Fruit fly (Drosophila melanogaster) whole organism, embryonic: ENCODE measurements around the gene CG7806.

Experiments
- Ada2b ChIP-seq: fragments of 200-800 bp; sonication (Bioruptor generic); IDR thresholded peaks from 2 replicates; pipeline ENCODE4 v1.3.6; 2022; ENCODE audit warnings: missing biosample characterization, missing genetic modification characterization
- Atf-2 ChIP-seq: fragments of 200-800 bp; sonication (Bioruptor generic); optimal IDR thresholded peaks from 2 replicates; lab custom pipeline; 2016; ENCODE audit warnings: missing biosample characterization, missing genetic modification characterization
- CG10366 ChIP-seq: fragments of 200-800 bp; sonication (Bioruptor generic); IDR thresholded peaks from 2 replicates; pipeline ENCODE4 v1.3.6; 2022; ENCODE audit warnings: missing biosample characterization, missing genetic modification characterization
- CG10959 ChIP-seq: fragments of 200-800 bp; sonication (Bioruptor generic); IDR thresholded peaks from 2 replicates; pipeline ENCODE4 v1.3.6; 2022; ENCODE audit warnings: missing biosample characterization, missing genetic modification characterization
- CG14050 ChIP-seq: fragments of 200-800 bp; sonication (Bioruptor generic); IDR thresholded peaks from 3 replicates; pipeline ENCODE4 v1.3.6; 2022; ENCODE audit warnings: missing biosample characterization, missing genetic modification characterization
- CG1603 ChIP-seq: fragments of 200-800 bp; sonication (Bioruptor generic); optimal IDR thresholded peaks from 2 replicates; lab custom pipeline; 2019; ENCODE audit warnings: missing biosample characterization, mild to moderate bottlenecking, missing genetic modification characterization, moderate library complexity
- CG30403 ChIP-seq: fragments of 200-800 bp; sonication (Bioruptor generic); optimal IDR thresholded peaks from 3 replicates; lab custom pipeline; 2016; ENCODE audit warnings: missing biosample characterization, missing genetic modification characterization
- CG31365 ChIP-seq: fragments of 200-800 bp; sonication (Bioruptor generic); optimal IDR thresholded peaks from 2 replicates; lab custom pipeline; 2018; ENCODE audit warnings: missing biosample characterization, mild to moderate bottlenecking, missing genetic modification characterization
- CG3163 ChIP-seq: fragments of 200-800 bp; sonication (Bioruptor generic); optimal IDR thresholded peaks from 3 replicates; lab custom pipeline; 2016; ENCODE audit warnings: missing biosample characterization, missing genetic modification characterization
- CG3847 ChIP-seq: fragments of 200-800 bp; sonication (Bioruptor generic); IDR thresholded peaks from 2 replicates; pipeline ENCODE4 v1.3.6; 2022; ENCODE audit warnings: missing biosample characterization, missing genetic modification characterization
- CG42726 ChIP-seq: fragments of 200-800 bp; sonication (Bioruptor generic); IDR thresholded peaks from 2 replicates; pipeline ENCODE4 v1.3.6; 2022; ENCODE audit warnings: missing biosample characterization, missing genetic modification characterization; ENCODE audit not compliant: partially characterized antibody
- CG4424 ChIP-seq: fragments of 200-800 bp; sonication (Bioruptor generic); optimal IDR thresholded peaks from 3 replicates; lab custom pipeline; 2016; ENCODE audit warnings: missing biosample characterization, missing genetic modification characterization
- CG6791 ChIP-seq: fragments of 200-800 bp; sonication (Bioruptor generic); IDR thresholded peaks from 3 replicates; pipeline ENCODE4 v1.3.6; 2022; ENCODE audit warnings: missing biosample characterization, missing genetic modification characterization; ENCODE audit not compliant: partially characterized antibody
- CG7357 ChIP-seq: fragments of 200-800 bp; sonication (Bioruptor generic); IDR thresholded peaks from 3 replicates; pipeline ENCODE4 v1.3.6; 2022; ENCODE audit warnings: missing biosample characterization, missing genetic modification characterization
- CG9437 ChIP-seq: fragments of 200-800 bp; sonication (Bioruptor generic); optimal IDR thresholded peaks from 2 replicates; lab custom pipeline; 2018; ENCODE audit warnings: missing biosample characterization, mild to moderate bottlenecking, missing genetic modification characterization
- CG9817 ChIP-seq: fragments of 200-800 bp; sonication (Bioruptor generic); optimal IDR thresholded peaks from 2 replicates; lab custom pipeline; 2018; ENCODE audit warnings: missing biosample characterization, mild to moderate bottlenecking, missing genetic modification characterization, moderate library complexity
- CHES-1-like ChIP-seq: fragments of 200-800 bp; sonication (Bioruptor generic); optimal IDR thresholded peaks from 2 replicates; lab custom pipeline; 2016; ENCODE audit warnings: missing biosample characterization, missing genetic modification characterization
- D19B ChIP-seq: fragments of 200-800 bp; sonication (Bioruptor generic); optimal IDR thresholded peaks from 2 replicates; lab custom pipeline; 2017; ENCODE audit warnings: missing biosample characterization, mild to moderate bottlenecking, missing genetic modification characterization
- Fer1 ChIP-seq: fragments of 200-800 bp; sonication (Bioruptor generic); optimal IDR thresholded peaks from 2 replicates; lab custom pipeline; 2017; ENCODE audit warnings: missing biosample characterization, mild to moderate bottlenecking, missing genetic modification characterization
- Hmx ChIP-seq: fragments of 200-800 bp; sonication (Bioruptor generic); optimal IDR thresholded peaks from 2 replicates; lab custom pipeline; 2016; ENCODE audit warnings: missing biosample characterization, missing genetic modification characterization
- Jarid2 ChIP-seq: fragments of 200-800 bp; sonication (Bioruptor generic); optimal IDR thresholded peaks from 3 replicates; lab custom pipeline; 2017; ENCODE audit warnings: mild to moderate bottlenecking, missing biosample characterization, missing genetic modification reagents, missing genetic modification characterization
- MBD-R2 ChIP-seq: fragments of 200-800 bp; sonication (Bioruptor generic); IDR thresholded peaks from 2 replicates; pipeline ENCODE4 v1.3.6; 2022; ENCODE audit warnings: missing biosample characterization, missing genetic modification characterization
- Oaz ChIP-seq: fragments of 200-800 bp; sonication (Bioruptor generic); IDR thresholded peaks from 2 replicates; pipeline ENCODE4 v1.3.6; 2022; ENCODE audit warnings: missing biosample characterization, missing genetic modification characterization
- Sox100B ChIP-seq: fragments of 200-800 bp; sonication (Bioruptor generic); optimal IDR thresholded peaks from 3 replicates; lab custom pipeline; 2018; ENCODE audit warnings: missing biosample characterization, mild to moderate bottlenecking, missing genetic modification characterization
- TFAM ChIP-seq: fragments of 200-800 bp; sonication (Bioruptor generic); optimal IDR thresholded peaks from 2 replicates; lab custom pipeline; 2017; ENCODE audit warnings: missing biosample characterization, missing genetic modification characterization, inconsistent platforms
- ab ChIP-seq: fragments of 200-800 bp; sonication (Bioruptor generic); optimal IDR thresholded peaks from 2 replicates; lab custom pipeline; 2016; ENCODE audit warnings: missing biosample characterization, missing genetic modification characterization
- az2 ChIP-seq: fragments of 200-800 bp; sonication (Bioruptor generic); optimal IDR thresholded peaks from 3 replicates; lab custom pipeline; 2016; ENCODE audit warnings: missing biosample characterization, missing genetic modification characterization
- crp ChIP-seq, 2 experiments: fragments of 200-800 bp; sonication (Bioruptor generic); optimal IDR thresholded peaks; 2 replicates in 1 of 2; 3 replicates in 1 of 2; lab custom pipeline; 2017; ENCODE audit warnings: missing biosample characterization in 2 of 2, missing genetic modification characterization in 2 of 2, mild to moderate bottlenecking in 1 of 2, moderate library complexity in 1 of 2
- dpn ChIP-seq, 2 experiments: fragments of 200-800 bp; sonication (Bioruptor generic); optimal IDR thresholded peaks; 3 replicates each; lab custom pipeline; 2016; ENCODE audit warnings: missing biosample characterization in 2 of 2, missing genetic modification characterization in 2 of 2
- esg ChIP-seq: fragments of 200-800 bp; sonication (Bioruptor generic); conservative IDR thresholded peaks from 2 replicates; pipeline ENCODE4 v1.3.6; 2022; ENCODE audit warnings: missing biosample characterization, missing genetic modification characterization
- ewg ChIP-seq: fragments of 200-800 bp; sonication (Bioruptor generic); optimal IDR thresholded peaks from 3 replicates; lab custom pipeline; 2017; ENCODE audit warnings: mild to moderate bottlenecking, missing biosample characterization, missing genetic modification reagents, missing genetic modification characterization
- fd96Cb ChIP-seq: fragments of 200-800 bp; sonication (Bioruptor generic); optimal IDR thresholded peaks from 2 replicates; lab custom pipeline; 2018; ENCODE audit warnings: missing biosample characterization, mild to moderate bottlenecking, missing genetic modification characterization, moderate library complexity
- fu2 ChIP-seq: fragments of 200-800 bp; sonication (Bioruptor generic); optimal IDR thresholded peaks from 2 replicates; lab custom pipeline; 2016; ENCODE audit warnings: missing biosample characterization, missing genetic modification characterization
- gt ChIP-seq: fragments of 200-800 bp; sonication (Bioruptor generic); IDR thresholded peaks from 2 replicates; pipeline ENCODE4 v1.3.6; 2022; ENCODE audit warnings: missing biosample characterization, missing genetic modification characterization
- jumu ChIP-seq: fragments of 200-800 bp; sonication (Bioruptor generic); optimal IDR thresholded peaks from 3 replicates; lab custom pipeline; 2016; ENCODE audit warnings: missing biosample characterization, missing genetic modification characterization
- lab ChIP-seq: fragments of 200-800 bp; sonication (Bioruptor generic); optimal IDR thresholded peaks from 3 replicates; lab custom pipeline; 2017; ENCODE audit warnings: missing biosample characterization, missing genetic modification characterization, mild to moderate bottlenecking, moderate library complexity, missing genetic modification reagents
- lmd ChIP-seq: fragments of 200-800 bp; sonication (Bioruptor generic); IDR thresholded peaks from 2 replicates; pipeline ENCODE4 v1.3.6; 2022; ENCODE audit warnings: missing biosample characterization, missing genetic modification characterization
- mld ChIP-seq: fragments of 200-800 bp; sonication (Bioruptor generic); IDR thresholded peaks from 3 replicates; pipeline ENCODE4 v1.3.6; 2022; ENCODE audit warnings: missing biosample characterization, missing genetic modification characterization; ENCODE audit not compliant: partially characterized antibody
- nau ChIP-seq: fragments of 200-800 bp; sonication (Bioruptor generic); optimal IDR thresholded peaks from 3 replicates; lab custom pipeline; 2017; ENCODE audit warnings: missing biosample characterization, mild to moderate bottlenecking, missing genetic modification characterization, missing genetic modification reagents
- nerfin-1 ChIP-seq: fragments of 200-800 bp; sonication (Bioruptor generic); optimal IDR thresholded peaks from 3 replicates; lab custom pipeline; 2019; ENCODE audit warnings: missing biosample characterization, mild to moderate bottlenecking, missing genetic modification characterization, moderate library complexity
- p53 ChIP-seq: fragments of 200-800 bp; sonication (Bioruptor generic); optimal IDR thresholded peaks from 2 replicates; lab custom pipeline; 2016; ENCODE audit warnings: missing biosample characterization, missing genetic modification characterization
- pfk ChIP-seq: fragments of 200-800 bp; sonication (Bioruptor generic); optimal IDR thresholded peaks from 2 replicates; lab custom pipeline; 2018; ENCODE audit warnings: missing biosample characterization, mild to moderate bottlenecking, missing genetic modification characterization, moderate library complexity
- pho ChIP-seq: fragments of 200-800 bp; sonication (Bioruptor generic); optimal IDR thresholded peaks from 2 replicates; lab custom pipeline; 2016; ENCODE audit warnings: missing biosample characterization, missing genetic modification characterization
- schlank ChIP-seq: fragments of 200-800 bp; sonication (Bioruptor generic); optimal IDR thresholded peaks from 2 replicates; lab custom pipeline; 2018; ENCODE audit warnings: missing biosample characterization, mild to moderate bottlenecking, missing genetic modification characterization
- tll ChIP-seq, 2 experiments: fragments of 200-800 bp in 1 of 2; fragments of >200 bp in 1 of 2; sonication (Bioruptor generic) in 1 of 2; optimal IDR thresholded peaks; 2 replicates each; lab custom pipeline; 2017 to 2019; ENCODE audit warnings: missing biosample characterization in 2 of 2, missing genetic modification characterization in 2 of 2, mild to moderate bottlenecking in 1 of 2, moderate library complexity in 1 of 2
- ttk ChIP-seq: fragments of 200-800 bp; sonication (Bioruptor generic); IDR thresholded peaks from 2 replicates; pipeline ENCODE4 v2.1.2; 2022; ENCODE audit warnings: missing biosample characterization, missing genetic modification characterization
- vfl ChIP-seq: fragments of 200-800 bp; sonication (Bioruptor generic); optimal IDR thresholded peaks from 2 replicates; lab custom pipeline; 2016; ENCODE audit warnings: missing biosample characterization, missing genetic modification characterization
- vnd ChIP-seq: fragments of 200-800 bp; sonication (Bioruptor generic); IDR thresholded peaks from 3 replicates; pipeline ENCODE4 v1.3.6; 2022; ENCODE audit warnings: missing biosample characterization, missing genetic modification characterization; ENCODE audit not compliant: partially characterized antibody
- zfh2 ChIP-seq: fragments of 200-800 bp; sonication (Bioruptor generic); optimal IDR thresholded peaks from 2 replicates; lab custom pipeline; 2016; ENCODE audit warnings: missing biosample characterization, missing genetic modification characterization

CG7806 gene

dm6 chr2L:8362273-8362954, 51.2 kb downstream of the CG7806 start, which contains the start of gene CG7627 (continued):
- TF ChIP-seq lab (GFP tag; lab: Kevin White, UChicago) (peak; percentile 88), CG30403 (peak; percentile 83), nau (peak; percentile 34), CG14050 (GFP tag; lab: Robert Waterston, UW) (peak; percentile 52; the same call in 2 of the 3 replicates), nerfin-1 (tag; lab: Kevin White, UChicago) (peak; percentile 17), CG6791 (no peak), Atf-2 (GFP tag; lab: Kevin White, UChicago) (peak; percentile 60), Hmx (peak; percentile 20), tll (GFP tag; optimal IDR thresholded peaks at IDR 0.05; lab: Kevin White, UChicago) (no peak), vnd (GFP tag; lab: Robert Waterston, UW) (no peak), D19B (peak; percentile 64), TFAM (no peak), CG9437 (peak; percentile 67), p53 (GFP tag; lab: Kevin White, UChicago) (peak; percentile 9), Ada2b (GFP tag; lab: Robert Waterston, UW) (peak; percentile 83), CG4424 (peak; percentile 82), CG1603 (tag; lab: Kevin White, UChicago) (peak; percentile 80), zfh2 (peak; percentile 74), Sox100B (GFP tag; lab: Kevin White, UChicago) (peak; percentile 79), ttk (GFP tag; lab: Robert Waterston, UW) (peak; percentile 72), fd96Cb (peak; percentile 68), CG10959 (GFP tag; lab: Robert Waterston, UW) (peak; percentile 45; the same call in 1 of the 2 replicates), CG3163 (GFP tag; lab: Kevin White, UChicago) (peak; percentile 40), CG42726 (0 out of 2 replicates have a peak, but pooled peaks have one; percentile 42), Jarid2 (GFP tag; lab: Kevin White, UChicago) (peak; percentile 65), CG10366 (GFP tag; lab: Robert Waterston, UW) (peak; percentile 73), crp (GFP tag; optimal IDR thresholded peaks at IDR 0.05; lab: Kevin White, UChicago) (peak in 1 of 2 experiments; percentile 7), Fer1 (GFP tag; lab: Kevin White, UChicago) (peak; percentile 86), ab (GFP tag; lab: Kevin White, UChicago) (peak; percentile 72), gt (GFP tag; lab: Robert Waterston, UW) (no peak), pfk (GFP tag; lab: Kevin White, UChicago) (no peak), MBD-R2 (GFP tag; lab: Robert Waterston, UW) (no peak; the same call in 1 of the 2 replicates), mld (GFP tag; lab: Robert Waterston, UW) (no peak), jumu (GFP tag; lab: Kevin White, UChicago) (peak; percentile 76), Oaz (GFP tag; lab: Robert Waterston, UW) (peak; percentile 48; the same call in 1 of the 2 replicates), schlank (tag; lab: Kevin White, UChicago) (peak; percentile 64), dpn (GFP tag; optimal IDR thresholded peaks at IDR 0.05; lab: Kevin White, UChicago) (peak; percentile 67 to 77), CG9817 (tag; lab: Kevin White, UChicago) (peak; percentile 74), ewg (peak; percentile 47), esg (GFP tag; lab: Robert Waterston, UW) (peak; percentile 77), CHES-1-like (peak; percentile 84), pho (peak; percentile 59), az2 (GFP tag; lab: Kevin White, UChicago) (peak; percentile 70), lmd (GFP tag; lab: Robert Waterston, UW) (peak; percentile 85), CG3847 (GFP tag; lab: Robert Waterston, UW) (peak; percentile 74), vfl (GFP tag; lab: Kevin White, UChicago) (peak; percentile 65), CG7357 (GFP tag; lab: Robert Waterston, UW) (peak; percentile 73; the same call in 2 of the 3 replicates), CG31365 (tag; lab: Kevin White, UChicago) (peak; percentile 59), fu2 (GFP tag; lab: Kevin White, UChicago) (peak; percentile 77)
